Fruit fly (Drosophila melanogaster) whole organism, embryonic: ENCODE data around the gene CG6012.
A peak's percentile ranks its signal among the peaks of the same experiment; 100 is the strongest.

Experiments
- CG11398 ChIP-seq: fragments of 200-800 bp; sonication (Bioruptor generic); optimal IDR thresholded peaks from 2 replicates; lab custom pipeline; 2016; ENCODE audit warnings: missing biosample characterization, missing genetic modification characterization
- CG14050 ChIP-seq: fragments of 200-800 bp; sonication (Bioruptor generic); IDR thresholded peaks from 3 replicates; pipeline ENCODE4 v1.3.6; 2022; ENCODE audit warnings: missing biosample characterization, missing genetic modification characterization
- CG14710 ChIP-seq: fragments of 200-800 bp; sonication (Bioruptor generic); optimal IDR thresholded peaks from 3 replicates; lab custom pipeline; 2019; ENCODE audit warnings: missing biosample characterization, mild to moderate bottlenecking, missing genetic modification characterization, moderate library complexity
- CG15073 ChIP-seq: fragments of 200-800 bp; sonication (Bioruptor generic); optimal IDR thresholded peaks from 2 replicates; lab custom pipeline; 2016; ENCODE audit warnings: missing biosample characterization, missing genetic modification characterization
- CG15601 ChIP-seq: fragments of 200-800 bp; sonication (Bioruptor generic); optimal IDR thresholded peaks from 3 replicates; lab custom pipeline; 2019; ENCODE audit warnings: missing biosample characterization, mild to moderate bottlenecking, missing genetic modification characterization, moderate library complexity
- CG1603 ChIP-seq: fragments of 200-800 bp; sonication (Bioruptor generic); optimal IDR thresholded peaks from 2 replicates; lab custom pipeline; 2019; ENCODE audit warnings: missing biosample characterization, mild to moderate bottlenecking, missing genetic modification characterization, moderate library complexity
- CG16815 ChIP-seq: fragments of 200-800 bp; sonication (Bioruptor generic); optimal IDR thresholded peaks from 3 replicates; lab custom pipeline; 2017; ENCODE audit warnings: missing biosample characterization, mild to moderate bottlenecking, missing genetic modification characterization
- CG17186 ChIP-seq: fragments of 200-800 bp; sonication (Bioruptor generic); optimal IDR thresholded peaks from 3 replicates; lab custom pipeline; 2017; ENCODE audit warnings: missing biosample characterization, missing genetic modification reagents, missing genetic modification characterization
- CG2116 ChIP-seq: fragments of 200-800 bp; sonication (Bioruptor generic); optimal IDR thresholded peaks from 3 replicates; lab custom pipeline; 2018; ENCODE audit warnings: missing biosample characterization, mild to moderate bottlenecking, missing genetic modification characterization
- CG3163 ChIP-seq: fragments of 200-800 bp; sonication (Bioruptor generic); optimal IDR thresholded peaks from 3 replicates; lab custom pipeline; 2016; ENCODE audit warnings: missing biosample characterization, missing genetic modification characterization
- CG33213 ChIP-seq: fragments of 200-800 bp; sonication (Bioruptor generic); optimal IDR thresholded peaks from 3 replicates; lab custom pipeline; 2016; ENCODE audit warnings: missing biosample characterization, missing genetic modification characterization
- CG4282 ChIP-seq: fragments of 200-800 bp; sonication (Bioruptor generic); optimal IDR thresholded peaks from 2 replicates; lab custom pipeline; 2016; ENCODE audit warnings: missing biosample characterization, missing genetic modification characterization
- CG4730 ChIP-seq: fragments of 200-800 bp; sonication (Bioruptor generic); IDR thresholded peaks from 2 replicates; pipeline ENCODE4 v1.3.6; 2022; ENCODE audit warnings: missing biosample characterization, missing genetic modification characterization
- CG8478 ChIP-seq: fragments of >200 bp; optimal IDR thresholded peaks from 2 replicates; lab custom pipeline; 2018
- CG9437 ChIP-seq: fragments of 200-800 bp; sonication (Bioruptor generic); optimal IDR thresholded peaks from 2 replicates; lab custom pipeline; 2018; ENCODE audit warnings: missing biosample characterization, mild to moderate bottlenecking, missing genetic modification characterization
- CG9609 ChIP-seq: fragments of 200-800 bp; sonication (Bioruptor generic); optimal IDR thresholded peaks from 3 replicates; lab custom pipeline; 2016; ENCODE audit warnings: missing biosample characterization, missing genetic modification characterization
- CG9797 ChIP-seq: fragments of 200-800 bp; sonication (Bioruptor generic); optimal IDR thresholded peaks from 3 replicates; lab custom pipeline; 2018; ENCODE audit warnings: missing biosample characterization, mild to moderate bottlenecking, missing genetic modification characterization
- CG9876 ChIP-seq: fragments of 200-800 bp; sonication (Bioruptor generic); optimal IDR thresholded peaks from 2 replicates; lab custom pipeline; 2016; ENCODE audit warnings: missing biosample characterization, missing genetic modification characterization
- CHES-1-like ChIP-seq: fragments of 200-800 bp; sonication (Bioruptor generic); optimal IDR thresholded peaks from 2 replicates; lab custom pipeline; 2016; ENCODE audit warnings: missing biosample characterization, missing genetic modification characterization
- Chrac-16 ChIP-seq: fragments of 200-800 bp; sonication (Bioruptor generic); optimal IDR thresholded peaks from 3 replicates; lab custom pipeline; 2016; ENCODE audit warnings: missing biosample characterization, missing genetic modification characterization
- D19B ChIP-seq: fragments of 200-800 bp; sonication (Bioruptor generic); optimal IDR thresholded peaks from 2 replicates; lab custom pipeline; 2017; ENCODE audit warnings: missing biosample characterization, mild to moderate bottlenecking, missing genetic modification characterization
- Dip3 ChIP-seq: fragments of 200-800 bp; sonication (Bioruptor generic); optimal IDR thresholded peaks from 3 replicates; lab custom pipeline; 2016; ENCODE audit warnings: missing biosample characterization, missing genetic modification characterization
- Ets65A ChIP-seq: fragments of 200-800 bp; sonication (Bioruptor generic); peaks from one replicate; lab custom pipeline; 2016; ENCODE audit warnings: missing biosample characterization, missing genetic modification characterization
- HHEX ChIP-seq: fragments of 200-800 bp; sonication (Bioruptor generic); optimal IDR thresholded peaks from 3 replicates; lab custom pipeline; 2017; ENCODE audit warnings: missing biosample characterization, mild to moderate bottlenecking, missing genetic modification characterization, missing genetic modification reagents
- HmgZ ChIP-seq: fragments of 200-800 bp; sonication (Bioruptor generic); optimal IDR thresholded peaks from 2 replicates; lab custom pipeline; 2018; ENCODE audit warnings: missing biosample characterization, mild to moderate bottlenecking, missing genetic modification characterization
- Lim3 ChIP-seq: fragments of 200-800 bp; sonication (Bioruptor generic); IDR thresholded peaks from 2 replicates; pipeline ENCODE4 v1.3.6; 2022; ENCODE audit warnings: missing biosample characterization, missing genetic modification characterization
- MTF-1 ChIP-seq: fragments of 200-800 bp; sonication (Bioruptor generic); optimal IDR thresholded peaks from 2 replicates; lab custom pipeline; 2018; ENCODE audit warnings: missing biosample characterization, mild to moderate bottlenecking, missing genetic modification characterization, borderline replicate concordance
- Mad ChIP-seq: fragments of 200-800 bp; sonication (Bioruptor generic); optimal IDR thresholded peaks from 2 replicates; lab custom pipeline; 2016; ENCODE audit warnings: missing biosample characterization, missing genetic modification characterization
- Max ChIP-seq: fragments of 200-800 bp; sonication (Bioruptor generic); optimal IDR thresholded peaks from 2 replicates; lab custom pipeline; 2016; ENCODE audit warnings: missing biosample characterization, mild to moderate bottlenecking, missing genetic modification characterization
- Med ChIP-seq: fragments of 200-800 bp; sonication (Bioruptor generic); peaks from one replicate; lab custom pipeline; 2016; ENCODE audit warnings: missing biosample characterization, missing genetic modification characterization, mild to moderate bottlenecking, inconsistent platforms, moderate library complexity
- Meics ChIP-seq: fragments of 200-800 bp; sonication (Bioruptor generic); optimal IDR thresholded peaks from 2 replicates; lab custom pipeline; 2017; ENCODE audit warnings: missing biosample characterization, mild to moderate bottlenecking, missing genetic modification characterization
- PHDP ChIP-seq: fragments of 200-800 bp; sonication (Bioruptor generic); optimal IDR thresholded peaks from 3 replicates; lab custom pipeline; 2018; ENCODE audit warnings: missing biosample characterization, mild to moderate bottlenecking, missing genetic modification characterization, moderate library complexity
- Scr ChIP-seq: fragments of 200-800 bp; sonication (Bioruptor generic); IDR thresholded peaks from 2 replicates; pipeline ENCODE4 v1.3.6; 2022; ENCODE audit warnings: missing biosample characterization, missing genetic modification characterization; ENCODE audit not compliant: partially characterized antibody
- Spps ChIP-seq: fragments of 200-800 bp; sonication (Bioruptor generic); optimal IDR thresholded peaks from 2 replicates; lab custom pipeline; 2018; ENCODE audit warnings: missing biosample characterization, mild to moderate bottlenecking, missing genetic modification characterization
- ap ChIP-seq: fragments of 200-800 bp; sonication (Bioruptor generic); IDR thresholded peaks from 2 replicates; pipeline ENCODE4 v1.3.6; 2022; ENCODE audit warnings: missing biosample characterization, missing genetic modification characterization
- bcd ChIP-seq: fragments of 200-800 bp; sonication (Bioruptor generic); optimal IDR thresholded peaks from 2 replicates; lab custom pipeline; 2017; ENCODE audit warnings: missing biosample characterization, mild to moderate bottlenecking, missing genetic modification characterization
- cad ChIP-seq: fragments of >200 bp; optimal IDR thresholded peaks from 2 replicates; lab custom pipeline; 2017; ENCODE audit warnings: missing biosample characterization, missing genetic modification characterization
- chinmo ChIP-seq: fragments of 200-800 bp; sonication (Bioruptor generic); IDR thresholded peaks from 4 replicates; pipeline ENCODE4 v1.3.6; 2022; ENCODE audit warnings: missing biosample characterization, missing genetic modification characterization; ENCODE audit not compliant: partially characterized antibody
- crol ChIP-seq: fragments of 200-800 bp; sonication (Bioruptor generic); IDR thresholded peaks from 2 replicates; pipeline ENCODE4 v1.3.6; 2022; ENCODE audit warnings: missing biosample characterization, missing genetic modification characterization
- dan ChIP-seq: fragments of 200-800 bp; sonication (Bioruptor generic); IDR thresholded peaks from 2 replicates; pipeline ENCODE4 v1.3.6; 2022; ENCODE audit warnings: missing biosample characterization, missing genetic modification characterization
- disco-r ChIP-seq: fragments of 200-800 bp; sonication (Bioruptor generic); optimal IDR thresholded peaks from 2 replicates; lab custom pipeline; 2016; ENCODE audit warnings: missing biosample characterization, missing genetic modification characterization
- fru ChIP-seq: fragments of >200 bp; optimal IDR thresholded peaks from 2 replicates; lab custom pipeline; 2017
- ken ChIP-seq: fragments of 200-800 bp; sonication (Bioruptor generic); IDR thresholded peaks from 3 replicates; pipeline ENCODE4 v1.3.6; 2022; ENCODE audit warnings: missing biosample characterization, missing genetic modification characterization
- knrl ChIP-seq: fragments of 200-800 bp; sonication (Bioruptor generic); IDR thresholded peaks from 3 replicates; pipeline ENCODE4 v1.3.6; 2022; ENCODE audit warnings: missing biosample characterization, missing genetic modification characterization; ENCODE audit not compliant: partially characterized antibody
- pum ChIP-seq: fragments of 200-800 bp; sonication (Bioruptor generic); optimal IDR thresholded peaks from 2 replicates; lab custom pipeline; 2016; ENCODE audit warnings: missing biosample characterization, missing genetic modification characterization
- ranshi ChIP-seq: fragments of 200-800 bp; sonication (Bioruptor generic); IDR thresholded peaks from 2 replicates; pipeline ENCODE4 v1.3.6; 2022; ENCODE audit warnings: missing biosample characterization, missing genetic modification characterization
- sisA ChIP-seq: fragments of 200-800 bp; sonication (Bioruptor generic); IDR thresholded peaks from 2 replicates; pipeline ENCODE4 v1.3.6; 2022; ENCODE audit warnings: missing biosample characterization, missing genetic modification characterization
- so ChIP-seq: fragments of 200-800 bp; sonication (Bioruptor generic); IDR thresholded peaks from 3 replicates; pipeline ENCODE4 v1.3.6; 2022; ENCODE audit warnings: missing biosample characterization, missing genetic modification characterization
- tgo ChIP-seq: fragments of 200-800 bp; sonication (Bioruptor generic); IDR thresholded peaks from 3 replicates; pipeline ENCODE4 v1.3.6; 2022; ENCODE audit warnings: missing biosample characterization, missing genetic modification characterization
- unc-4 ChIP-seq: fragments of 200-800 bp; sonication (Bioruptor generic); IDR thresholded peaks from 2 replicates; pipeline ENCODE4 v1.3.6; 2022; ENCODE audit warnings: missing biosample characterization, missing genetic modification characterization; ENCODE audit not compliant: partially characterized antibody
- vfl ChIP-seq: fragments of 200-800 bp; sonication (Bioruptor generic); optimal IDR thresholded peaks from 2 replicates; lab custom pipeline; 2016; ENCODE audit warnings: missing biosample characterization, missing genetic modification characterization
- zfh1 ChIP-seq: fragments of 200-800 bp; sonication (Bioruptor generic); IDR thresholded peaks from 3 replicates; pipeline ENCODE4 v1.3.6; 2022; ENCODE audit warnings: missing biosample characterization, missing genetic modification characterization

Gene CG6012

dm6 chr2L:16826872-16827506 is 34.3 kb downstream of the CG6012 start, which contains the start of gene AspRS-m (continued):
- peak; percentile 64 for TF ChIP-seq CG14710 (tag; lab: Kevin White, UChicago)
- no peak for TF ChIP-seq CG9876
- no peak for TF ChIP-seq so
- no peak for TF ChIP-seq CG4282 (GFP tag; lab: Kevin White, UChicago)
- no peak for TF ChIP-seq pum (GFP tag; lab: Kevin White, UChicago)
- TF ChIP-seq crol (GFP tag; lab: Robert Waterston, UW), result no peak
- TF ChIP-seq Scr (GFP tag; lab: Robert Waterston, UW), result peak; percentile 88
- TF ChIP-seq cad (GFP tag; lab: Kevin White, UChicago), result no peak
- TF ChIP-seq PHDP (tag; lab: Kevin White, UChicago), result no peak
- no peak for TF ChIP-seq CG15601 (tag; lab: Kevin White, UChicago)
- TF ChIP-seq dan (GFP tag; lab: Robert Waterston, UW), result no peak
- no peak for TF ChIP-seq ken (GFP tag; lab: Robert Waterston, UW)
- TF ChIP-seq CG4730 (GFP tag; lab: Robert Waterston, UW), result no peak
- TF ChIP-seq CG33213 (GFP tag; lab: Kevin White, UChicago), result peak; percentile 5
- no peak for TF ChIP-seq CG1603 (tag; lab: Kevin White, UChicago)
- peak; percentile 15 for TF ChIP-seq HmgZ (tag; lab: Kevin White, UChicago)
- no peak for TF ChIP-seq D19B (GFP tag; lab: Kevin White, UChicago)
- TF ChIP-seq CG9797 (GFP tag; lab: Kevin White, UChicago), result peak; percentile 59
- TF ChIP-seq CG2116 (GFP tag; lab: Kevin White, UChicago), result peak; percentile 45
- TF ChIP-seq Ets65A (GFP tag; lab: Kevin White, UChicago), result no peak
- no peak for TF ChIP-seq CG15073
- no peak for TF ChIP-seq CG14050 (GFP tag; lab: Robert Waterston, UW)
- no peak for TF ChIP-seq HHEX (GFP tag; lab: Kevin White, UChicago)
- TF ChIP-seq Dip3 (GFP tag; lab: Kevin White, UChicago), result no peak
- TF ChIP-seq CG11398 (GFP tag; lab: Kevin White, UChicago), result no peak
- no peak for TF ChIP-seq CG9609 (GFP tag; lab: Kevin White, UChicago)
- peak; percentile 80 for TF ChIP-seq unc-4 (GFP tag; lab: Robert Waterston, UW)
- peak; percentile 79 for TF ChIP-seq CG8478 (lab: Kevin White, UChicago)
- no peak for TF ChIP-seq fru (lab: Kevin White, UChicago)
- no peak for TF ChIP-seq Max (GFP tag; lab: Kevin White, UChicago)
- no peak for TF ChIP-seq CG16815
- TF ChIP-seq Med (GFP tag; lab: Kevin White, UChicago), result peak; percentile 75
- no peak for TF ChIP-seq disco-r
- peak; percentile 31; the same call in 1 of the 2 replicates for TF ChIP-seq sisA
- TF ChIP-seq ap, result no peak
- TF ChIP-seq CHES-1-like (GFP tag; lab: Kevin White, UChicago), result no peak
- TF ChIP-seq zfh1, result no peak
- TF ChIP-seq Chrac-16 (GFP tag; lab: Kevin White, UChicago), result peak; percentile 9
- TF ChIP-seq vfl (GFP tag; lab: Kevin White, UChicago), result no peak
- no peak for TF ChIP-seq bcd (GFP tag; lab: Kevin White, UChicago)
- TF ChIP-seq tgo (GFP tag; lab: Robert Waterston, UW), result no peak
- TF ChIP-seq ranshi (GFP tag; lab: Robert Waterston, UW), result peak; percentile 27; the same call in 1 of the 2 replicates
- TF ChIP-seq chinmo (GFP tag; lab: Robert Waterston, UW), result peak; percentile 83; the same call in 3 of the 4 replicates
- TF ChIP-seq CG3163, result no peak
- TF ChIP-seq MTF-1 (GFP tag; lab: Kevin White, UChicago), result no peak
- no peak for TF ChIP-seq Spps (tag; lab: Kevin White, UChicago)
- TF ChIP-seq Mad (GFP tag; lab: Kevin White, UChicago), result no peak
- peak; percentile 93 for TF ChIP-seq knrl (GFP tag; lab: Robert Waterston, UW)
- TF ChIP-seq Meics (GFP tag; lab: Kevin White, UChicago), result peak; percentile 16
- no peak for TF ChIP-seq CG17186
- no peak for TF ChIP-seq Lim3 (GFP tag; lab: Robert Waterston, UW)
- TF ChIP-seq CG9437, result no peak
